Fruit fly (Drosophila melanogaster) whole organism, embryonic: ENCODE results near the gene Rpt6.

ENCODE experiments used
- Adf1 ChIP-seq: fragments of 200-800 bp; sonication (Bioruptor generic); IDR thresholded peaks from 2 replicates; pipeline ENCODE4 v1.3.6; 2022; ENCODE audit warnings: missing biosample characterization, missing genetic modification characterization
- Atf6 ChIP-seq: fragments of 200-800 bp; sonication (Bioruptor generic); IDR thresholded peaks from 2 replicates; pipeline ENCODE4 v1.3.6; 2022; ENCODE audit warnings: missing biosample characterization, missing genetic modification characterization
- CG11085 ChIP-seq: fragments of 200-800 bp; sonication (Bioruptor generic); IDR thresholded peaks from 2 replicates; pipeline ENCODE4 v1.3.6; 2022; ENCODE audit warnings: missing biosample characterization, missing genetic modification characterization
- CG11398 ChIP-seq: fragments of 200-800 bp; sonication (Bioruptor generic); optimal IDR thresholded peaks from 2 replicates; lab custom pipeline; 2016; ENCODE audit warnings: missing biosample characterization, missing genetic modification characterization
- CG11696 ChIP-seq: fragments of 200-800 bp; sonication (Bioruptor generic); IDR thresholded peaks from 2 replicates; pipeline ENCODE4 v1.3.6; 2022; ENCODE audit warnings: missing biosample characterization, missing genetic modification characterization
- CG12104 ChIP-seq: fragments of 200-800 bp; sonication (Bioruptor generic); optimal IDR thresholded peaks from 3 replicates; lab custom pipeline; 2016; ENCODE audit warnings: missing biosample characterization, missing genetic modification characterization
- CG12659 ChIP-seq: fragments of 200-800 bp; sonication (Bioruptor generic); optimal IDR thresholded peaks from 3 replicates; lab custom pipeline; 2017; ENCODE audit warnings: mild to moderate bottlenecking, missing biosample characterization, missing genetic modification reagents, missing genetic modification characterization
- CG15073 ChIP-seq: fragments of 200-800 bp; sonication (Bioruptor generic); optimal IDR thresholded peaks from 2 replicates; lab custom pipeline; 2016; ENCODE audit warnings: missing biosample characterization, missing genetic modification characterization
- CG16813 ChIP-seq: fragments of 200-800 bp; sonication (Bioruptor generic); IDR thresholded peaks from 3 replicates; pipeline ENCODE4 v1.3.6; 2022; ENCODE audit warnings: missing biosample characterization, missing genetic modification characterization; ENCODE audit not compliant: partially characterized antibody
- CG32767 ChIP-seq: fragments of 200-800 bp; sonication (Bioruptor generic); IDR thresholded peaks from 2 replicates; pipeline ENCODE4 v1.3.6; 2022; ENCODE audit warnings: missing biosample characterization, missing genetic modification characterization
- CG3726 ChIP-seq: fragments of 200-800 bp; sonication (Bioruptor generic); IDR thresholded peaks from 3 replicates; pipeline ENCODE4, ENCODE4 v1.3.6; 2022; ENCODE audit warnings: missing biosample characterization, missing genetic modification characterization
- CG4328 ChIP-seq: fragments of 200-800 bp; sonication (Bioruptor generic); optimal IDR thresholded peaks from 3 replicates; lab custom pipeline; 2017; ENCODE audit warnings: missing biosample characterization, missing genetic modification reagents, missing genetic modification characterization
- CG5245 ChIP-seq: fragments of 200-800 bp; sonication (Bioruptor generic); optimal IDR thresholded peaks from 3 replicates; lab custom pipeline; 2016; ENCODE audit warnings: missing biosample characterization, missing genetic modification characterization
- CG6854 ChIP-seq: fragments of 200-800 bp; sonication (Bioruptor generic); optimal IDR thresholded peaks from 3 replicates; lab custom pipeline; 2017; ENCODE audit warnings: missing biosample characterization, mild to moderate bottlenecking, missing genetic modification characterization
- CG8281 ChIP-seq: fragments of 200-800 bp; sonication (Bioruptor generic); optimal IDR thresholded peaks from 2 replicates; lab custom pipeline; 2018; ENCODE audit warnings: missing biosample characterization, mild to moderate bottlenecking, missing genetic modification characterization, moderate library complexity
- CG8924 ChIP-seq: fragments of 200-800 bp; optimal IDR thresholded peaks from 3 replicates; lab custom pipeline; 2019; ENCODE audit warnings: missing biosample characterization, mild to moderate bottlenecking, missing genetic modification characterization, moderate library complexity
- CG9437 ChIP-seq: fragments of 200-800 bp; sonication (Bioruptor generic); optimal IDR thresholded peaks from 2 replicates; lab custom pipeline; 2018; ENCODE audit warnings: missing biosample characterization, mild to moderate bottlenecking, missing genetic modification characterization
- CG9817 ChIP-seq: fragments of 200-800 bp; sonication (Bioruptor generic); optimal IDR thresholded peaks from 2 replicates; lab custom pipeline; 2018; ENCODE audit warnings: missing biosample characterization, mild to moderate bottlenecking, missing genetic modification characterization, moderate library complexity
- D19A ChIP-seq: fragments of 200-800 bp; optimal IDR thresholded peaks from 3 replicates; lab custom pipeline; 2019; ENCODE audit warnings: missing biosample characterization, mild to moderate bottlenecking, missing genetic modification characterization, moderate library complexity
- Dad ChIP-seq: fragments of 200-800 bp; sonication (Bioruptor generic); optimal IDR thresholded peaks from 3 replicates; lab custom pipeline; 2016; ENCODE audit warnings: missing biosample characterization, missing genetic modification characterization
- Dek ChIP-seq: fragments of 200-800 bp; sonication (Bioruptor generic); optimal IDR thresholded peaks from 3 replicates; lab custom pipeline; 2019; ENCODE audit warnings: missing biosample characterization, mild to moderate bottlenecking, missing genetic modification characterization, moderate library complexity
- Dref ChIP-seq: fragments of 200-800 bp; sonication (Bioruptor generic); IDR thresholded peaks from 2 replicates; pipeline ENCODE4 v1.3.6; 2022; ENCODE audit warnings: missing biosample characterization, missing genetic modification characterization
- Ets65A ChIP-seq: fragments of 200-800 bp; sonication (Bioruptor generic); peaks from one replicate; lab custom pipeline; 2016; ENCODE audit warnings: missing biosample characterization, missing genetic modification characterization
- Hr3 ChIP-seq: fragments of 200-800 bp; sonication (Bioruptor generic); optimal IDR thresholded peaks from 3 replicates; lab custom pipeline; 2016; ENCODE audit warnings: missing biosample characterization, missing genetic modification characterization
- Hr39 ChIP-seq: fragments of >200 bp; optimal IDR thresholded peaks from 2 replicates; lab custom pipeline; 2017
- MBD-R2 ChIP-seq: fragments of 200-800 bp; sonication (Bioruptor generic); IDR thresholded peaks from 2 replicates; pipeline ENCODE4 v1.3.6; 2022; ENCODE audit warnings: missing biosample characterization, missing genetic modification characterization
- Neu2 ChIP-seq: fragments of 200-800 bp; sonication (Bioruptor generic); optimal IDR thresholded peaks from 3 replicates; lab custom pipeline; 2016; ENCODE audit warnings: missing biosample characterization, missing genetic modification characterization, borderline replicate concordance
- Ravus ChIP-seq: fragments of 200-800 bp; sonication (Bioruptor generic); IDR thresholded peaks from 2 replicates; pipeline ENCODE4 v1.3.6; 2022; ENCODE audit warnings: missing biosample characterization, missing genetic modification characterization
- Sin3A ChIP-seq: fragments of >200 bp; optimal IDR thresholded peaks from 2 replicates; lab custom pipeline; 2018
- Sry-β ChIP-seq: fragments of 200-800 bp; sonication (Bioruptor generic); optimal IDR thresholded peaks from 2 replicates; lab custom pipeline; 2018; ENCODE audit warnings: missing biosample characterization, mild to moderate bottlenecking, missing genetic modification characterization, moderate library complexity
- Tbp ChIP-seq: fragments of >200 bp; optimal IDR thresholded peaks from 2 replicates; lab custom pipeline; 2018; ENCODE audit warnings: missing biosample characterization, missing genetic modification characterization
- Trl ChIP-seq, 3 experiments: fragments of >200 bp in 2 of 3; fragments of 200-800 bp in 1 of 3; sonication (Bioruptor generic) in 1 of 3; optimal IDR thresholded peaks; 2 replicates in 1 of 3; 3 replicates in 2 of 3; lab custom pipeline; 2016 to 2017; ENCODE audit warnings: missing biosample characterization in 1 of 3, missing genetic modification characterization in 1 of 3
- ash1 ChIP-seq: fragments of 200-800 bp; sonication (Bioruptor generic); optimal IDR thresholded peaks from 2 replicates; lab custom pipeline; 2018; ENCODE audit warnings: missing biosample characterization, mild to moderate bottlenecking, missing genetic modification characterization
- br ChIP-seq: fragments of >200 bp; optimal IDR thresholded peaks from 2 replicates; lab custom pipeline; 2017
- croc ChIP-seq: fragments of 200-800 bp; sonication (Bioruptor generic); conservative IDR thresholded peaks from 3 replicates; pipeline ENCODE4 v1.3.6; 2022; ENCODE audit warnings: missing biosample characterization, missing genetic modification characterization
- dati ChIP-seq: fragments of 200-800 bp; sonication (Bioruptor generic); IDR thresholded peaks from 2 replicates; pipeline ENCODE4 v1.3.6; 2022; ENCODE audit warnings: missing biosample characterization, missing genetic modification characterization
- disco-r ChIP-seq: fragments of 200-800 bp; sonication (Bioruptor generic); optimal IDR thresholded peaks from 2 replicates; lab custom pipeline; 2016; ENCODE audit warnings: missing biosample characterization, missing genetic modification characterization
- dmrt11E ChIP-seq: fragments of 200-800 bp; sonication (Bioruptor generic); optimal IDR thresholded peaks from 3 replicates; lab custom pipeline; 2018; ENCODE audit warnings: missing biosample characterization, mild to moderate bottlenecking, missing genetic modification characterization, moderate library complexity
- dmrt99B ChIP-seq: fragments of 200-800 bp; sonication (Bioruptor generic); optimal IDR thresholded peaks from 2 replicates; lab custom pipeline; 2018; ENCODE audit warnings: missing biosample characterization, mild to moderate bottlenecking, missing genetic modification characterization, moderate library complexity
- en ChIP-seq: fragments of 200-800 bp; sonication (Bioruptor generic); optimal IDR thresholded peaks from 2 replicates; lab custom pipeline; 2016; ENCODE audit warnings: missing biosample characterization, missing genetic modification characterization
- fd3F ChIP-seq: fragments of 200-800 bp; sonication (Bioruptor generic); optimal IDR thresholded peaks from 2 replicates; lab custom pipeline; 2018; ENCODE audit warnings: missing biosample characterization, mild to moderate bottlenecking, missing genetic modification characterization, moderate library complexity
- ftz-f1 ChIP-seq: fragments of 200-800 bp; sonication (Bioruptor generic); optimal IDR thresholded peaks from 2 replicates; lab custom pipeline; 2016; ENCODE audit warnings: missing biosample characterization, missing genetic modification characterization
- gcm2 ChIP-seq: fragments of 200-800 bp; sonication (Bioruptor generic); optimal IDR thresholded peaks from 2 replicates; lab custom pipeline; 2016; ENCODE audit warnings: missing biosample characterization, missing genetic modification characterization
- h ChIP-seq: fragments of >200 bp; optimal IDR thresholded peaks from 2 replicates; lab custom pipeline; 2017
- maf-S ChIP-seq: fragments of 200-800 bp; sonication (Bioruptor generic); optimal IDR thresholded peaks from 2 replicates; lab custom pipeline; 2016; ENCODE audit warnings: missing biosample characterization, missing genetic modification characterization
- otp ChIP-seq: fragments of 200-800 bp; sonication (Bioruptor generic); IDR thresholded peaks from 3 replicates; pipeline ENCODE4, ENCODE4 v1.3.6; 2022; ENCODE audit warnings: missing biosample characterization, missing genetic modification characterization
- pita ChIP-seq: fragments of 200-800 bp; sonication (Bioruptor generic); optimal IDR thresholded peaks from 2 replicates; lab custom pipeline; 2017; ENCODE audit warnings: missing biosample characterization, mild to moderate bottlenecking, missing genetic modification characterization
- slbo ChIP-seq: fragments of 200-800 bp; sonication (Bioruptor generic); IDR thresholded peaks from 2 replicates; pipeline ENCODE4 v1.3.6; 2022; ENCODE audit warnings: missing biosample characterization, missing genetic modification characterization
- tin ChIP-seq: fragments of 200-800 bp; sonication (Bioruptor generic); optimal IDR thresholded peaks from 3 replicates; lab custom pipeline; 2016; ENCODE audit warnings: missing biosample characterization, missing genetic modification characterization
- tll ChIP-seq, 2 experiments: fragments of 200-800 bp in 1 of 2; fragments of >200 bp in 1 of 2; sonication (Bioruptor generic) in 1 of 2; optimal IDR thresholded peaks; 2 replicates each; lab custom pipeline; 2017 to 2019; ENCODE audit warnings: missing biosample characterization in 2 of 2, missing genetic modification characterization in 2 of 2, mild to moderate bottlenecking in 1 of 2, moderate library complexity in 1 of 2
- vfl ChIP-seq: fragments of 200-800 bp; sonication (Bioruptor generic); optimal IDR thresholded peaks from 2 replicates; lab custom pipeline; 2016; ENCODE audit warnings: missing biosample characterization, missing genetic modification characterization
- wek ChIP-seq: fragments of 200-800 bp; sonication (Bioruptor generic); optimal IDR thresholded peaks from 3 replicates; lab custom pipeline; 2018; ENCODE audit warnings: missing biosample characterization, mild to moderate bottlenecking, missing genetic modification characterization, moderate library complexity

Gene Rpt6

dm6 chrX:21319202-21319772 lies 3.4 kb downstream of the Rpt6 start, which contains the start of the genes SLIRP1 and anox (continued):
- TF ChIP-seq otp (GFP tag; lab: Robert Waterston, UW) (no peak), fd3F (GFP tag; lab: Kevin White, UChicago) (peak; percentile 78), tin (GFP tag; lab: Kevin White, UChicago) (peak; percentile 83), Neu2 (GFP tag; lab: Kevin White, UChicago) (no peak), Sry-β (GFP tag; lab: Kevin White, UChicago) (peak; percentile 14), maf-S (GFP tag; lab: Kevin White, UChicago) (peak; percentile 69), vfl (peak; percentile 69), dmrt11E (tag; lab: Kevin White, UChicago) (peak; percentile 92), Hr3 (peak; percentile 89), croc (peak; percentile 71), CG5245 (GFP tag; lab: Kevin White, UChicago) (peak; percentile 69), pita (no peak), CG11398 (GFP tag; lab: Kevin White, UChicago) (peak; percentile 50), gcm2 (GFP tag; lab: Kevin White, UChicago) (peak; percentile 11), CG11085 (0 out of 2 replicates have a peak, but pooled peaks have one; percentile 47), Tbp (GFP tag; lab: Kevin White, UChicago) (no peak), CG16813 (GFP tag; lab: Robert Waterston, UW) (no peak), CG9437 (GFP tag; lab: Kevin White, UChicago) (peak; percentile 97), en (GFP tag; lab: Kevin White, UChicago) (peak; percentile 57), CG12104 (GFP tag; lab: Kevin White, UChicago) (peak; percentile 81), CG4328 (GFP tag; lab: Kevin White, UChicago) (peak; percentile 60), ftz-f1 (GFP tag; lab: Kevin White, UChicago) (no peak), CG12659 (GFP tag; lab: Kevin White, UChicago) (peak; percentile 90), Hr39 (no peak), Adf1 (GFP tag; lab: Robert Waterston, UW) (peak; percentile 49), h (lab: Kevin White, UChicago) (no peak), Trl (optimal IDR thresholded peaks at IDR 0.05; lab: Kevin White, UChicago) (no peak), Trl (GFP tag; optimal IDR thresholded peaks at IDR 0.05; lab: Kevin White, UChicago) (peak; percentile 68), CG8281 (tag; lab: Kevin White, UChicago) (peak; percentile 69), MBD-R2 (peak; percentile 31; the same call in 1 of the 2 replicates), Ets65A (peak; percentile 68), CG8924 (tag; lab: Kevin White, UChicago) (peak; percentile 92), CG9817 (tag; lab: Kevin White, UChicago) (peak; percentile 85), tll (GFP tag; optimal IDR thresholded peaks at IDR 0.05; lab: Kevin White, UChicago) (peak in 1 of 2 experiments; percentile 29), Dek (tag; lab: Kevin White, UChicago) (peak; percentile 88), br (lab: Kevin White, UChicago) (no peak), disco-r (GFP tag; lab: Kevin White, UChicago) (peak; percentile 40), D19A (tag; lab: Kevin White, UChicago) (peak; percentile 100), CG6854 (GFP tag; lab: Kevin White, UChicago) (peak; percentile 77), wek (peak; percentile 27), dati (GFP tag; lab: Robert Waterston, UW) (no peak), ash1 (no peak), CG15073 (GFP tag; lab: Kevin White, UChicago) (peak; percentile 7), Dref (GFP tag; lab: Robert Waterston, UW) (no peak), dmrt99B (tag; lab: Kevin White, UChicago) (peak; percentile 90), Ravus (GFP tag; lab: Robert Waterston, UW) (peak; percentile 27; the same call in 1 of the 2 replicates), CG32767 (GFP tag; lab: Robert Waterston, UW) (peak; percentile 81), CG11696 (GFP tag; lab: Robert Waterston, UW) (no peak), Sin3A (lab: Kevin White, UChicago) (no peak), Dad (GFP tag; lab: Kevin White, UChicago) (peak; percentile 55), CG3726 (GFP tag; lab: Robert Waterston, UW) (peak; percentile 48; the same call in 1 of the 3 replicates), Atf6 (GFP tag; lab: Robert Waterston, UW) (peak; percentile 81), slbo (peak; percentile 84)
